Fruit fly (Drosophila melanogaster) whole organism, wandering third instar larva: Measurements from ENCODE around the gene CG14787.

Source experiments
- CG32264 ChIP-seq: fragments of 200-800 bp; sonication (Bioruptor generic); optimal IDR thresholded peaks from 2 replicates; lab custom pipeline; 2016; ENCODE audit warnings: missing biosample characterization, missing genetic modification characterization
- Dfd ChIP-seq: fragments of >200 bp; optimal IDR thresholded peaks from 2 replicates; lab custom pipeline; 2017; ENCODE audit warnings: missing biosample characterization, missing genetic modification characterization
- Dif ChIP-seq: fragments of 200-275, 200-300 bp; sonication (Bioruptor generic); optimal IDR thresholded peaks from 2 replicates; lab custom pipeline; 2018; ENCODE audit warnings: missing biosample characterization, missing genetic modification characterization; ENCODE audit not compliant: partially characterized antibody
- HLH106 ChIP-seq: fragments of 200-800 bp; optimal IDR thresholded peaks from 3 replicates; lab custom pipeline; 2019; ENCODE audit warnings: missing biosample characterization, mild to moderate bottlenecking, missing genetic modification characterization, moderate library complexity
- Hr78 ChIP-seq: fragments of >200 bp; optimal IDR thresholded peaks from 2 replicates; lab custom pipeline; 2017; ENCODE audit warnings: missing biosample characterization, missing genetic modification characterization
- Hr83 ChIP-seq: fragments of 200-300 bp; sonication (Bioruptor generic); optimal IDR thresholded peaks from 2 replicates; lab custom pipeline; 2016; ENCODE audit warnings: missing biosample characterization, mild to moderate bottlenecking, missing genetic modification characterization, moderate library complexity; ENCODE audit not compliant: poor library complexity, severe bottlenecking
- Jra ChIP-seq: sonication (Bioruptor generic); optimal IDR thresholded peaks from 2 replicates; lab custom pipeline; 2016; ENCODE audit warnings: missing biosample characterization, missing genetic modification characterization
- Rel ChIP-seq, 2 experiments: fragments of 200-800 bp; sonication (Bioruptor generic) in 1 of 2; optimal IDR thresholded peaks; 2 replicates in 1 of 2; 3 replicates in 1 of 2; lab custom pipeline; 2016 to 2019; ENCODE audit warnings: mild to moderate bottlenecking in 2 of 2, missing biosample characterization in 2 of 2, missing genetic modification characterization in 2 of 2, moderate library complexity in 1 of 2
- Sp1 ChIP-seq: fragments of 200-800 bp; sonication (Bioruptor generic); optimal IDR thresholded peaks from 3 replicates; lab custom pipeline; 2019; ENCODE audit warnings: missing biosample characterization, mild to moderate bottlenecking, missing genetic modification characterization, moderate library complexity
- Vsx2 ChIP-seq: fragments of 200-300, 225-300 bp; sonication (Bioruptor generic); optimal IDR thresholded peaks from 2 replicates; lab custom pipeline; 2018; ENCODE audit warnings: missing biosample characterization, missing genetic modification characterization; ENCODE audit not compliant: partially characterized antibody
- br ChIP-seq: fragments of 200-800 bp; sonication (Bioruptor generic); optimal IDR thresholded peaks from 2 replicates; lab custom pipeline; 2016; ENCODE audit warnings: missing biosample characterization, missing genetic modification characterization
- dl ChIP-seq, 2 experiments: fragments of 175-275, 200-275 bp in 1 of 2; fragments of 200-275 bp in 1 of 2; sonication (Bioruptor generic); optimal IDR thresholded peaks; lab custom pipeline; 2018; ENCODE audit warnings: mild to moderate bottlenecking in 2 of 2, missing biosample characterization in 2 of 2, missing genetic modification characterization in 2 of 2, moderate library complexity in 2 of 2; ENCODE audit not compliant: partially characterized antibody in 2 of 2, insufficient read depth in 1 of 2
- dmrt93B ChIP-seq: fragments of 200-800 bp; sonication (Bioruptor generic); optimal IDR thresholded peaks from 2 replicates; lab custom pipeline; 2018; ENCODE audit warnings: missing biosample characterization, mild to moderate bottlenecking, missing genetic modification characterization
- dsf ChIP-seq: sonication (Bioruptor generic); optimal IDR thresholded peaks from 2 replicates; lab custom pipeline; 2016; ENCODE audit warnings: missing biosample characterization, missing genetic modification characterization, borderline replicate concordance
- ey ChIP-seq: fragments of 200-800 bp; sonication (Bioruptor generic); optimal IDR thresholded peaks from 2 replicates; lab custom pipeline; 2016; ENCODE audit warnings: missing biosample characterization, missing genetic modification characterization
- foxo ChIP-seq, 2 experiments: fragments of 200-800 bp; sonication (Bioruptor generic); optimal IDR thresholded peaks; 2 replicates in 1 of 2; 3 replicates in 1 of 2; lab custom pipeline; 2016 to 2017; ENCODE audit warnings: missing biosample characterization in 2 of 2, missing genetic modification characterization in 2 of 2
- fru ChIP-seq: fragments of 200-800 bp; sonication (Bioruptor generic); optimal IDR thresholded peaks from 3 replicates; lab custom pipeline; 2016; ENCODE audit warnings: missing biosample characterization, mild to moderate bottlenecking, missing genetic modification characterization
- h ChIP-seq: fragments of 200-800 bp; sonication (Bioruptor generic); optimal IDR thresholded peaks from 3 replicates; lab custom pipeline; 2016; ENCODE audit warnings: missing biosample characterization, mild to moderate bottlenecking, missing genetic modification characterization
- lola ChIP-seq: fragments of >200 bp; optimal IDR thresholded peaks from 2 replicates; lab custom pipeline; 2017; ENCODE audit warnings: missing biosample characterization, missing genetic modification characterization
- psq ChIP-seq: fragments of 200-800 bp; sonication (Bioruptor generic); optimal IDR thresholded peaks from 3 replicates; lab custom pipeline; 2017; ENCODE audit warnings: missing biosample characterization, mild to moderate bottlenecking, missing genetic modification characterization, moderate library complexity
- usp ChIP-seq: fragments of >200 bp; optimal IDR thresholded peaks from 2 replicates; lab custom pipeline; 2017; ENCODE audit warnings: missing biosample characterization, missing genetic modification characterization
- woc ChIP-seq: sonication (Bioruptor generic); optimal IDR thresholded peaks from 2 replicates; lab custom pipeline; 2016; ENCODE audit warnings: missing biosample characterization, mild to moderate bottlenecking, missing genetic modification characterization

CG14787 gene

DNA sequence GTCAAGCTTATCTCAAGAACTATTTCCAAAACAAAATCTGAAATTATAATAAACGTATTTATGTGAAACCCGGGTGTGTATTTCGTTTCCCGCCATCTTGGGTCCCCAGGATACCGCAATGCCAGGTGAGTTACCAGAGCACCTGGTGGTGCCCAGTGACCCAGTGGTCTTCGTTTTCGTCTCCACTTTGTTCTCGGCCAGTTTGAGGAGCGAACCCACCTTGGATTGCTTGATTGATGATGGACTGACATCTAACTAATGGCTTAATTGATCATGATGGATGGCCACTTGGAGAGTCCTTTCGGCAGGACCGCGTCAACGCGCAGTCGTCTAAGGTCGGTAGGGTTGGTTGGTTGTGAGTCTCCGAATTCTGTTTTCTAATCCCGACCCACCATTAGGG lies 9.3 kb downstream of the CG14787 start, which contains the start of gene Gr2a:
Gene Gr2a (plus strand): TSS at position 301 of the 400 bp plus-strand sequence.
- TF ChIP-seq Vsx2 (GFP tag; lab: Kevin White, UChicago) = no peak
- TF ChIP-seq Rel (GFP tag; optimal IDR thresholded peaks at IDR 0.05; lab: Kevin White, UChicago) = no peak
- TF ChIP-seq Rel (tag; optimal IDR thresholded peaks at IDR 0.05; lab: Kevin White, UChicago) = no peak
- TF ChIP-seq dsf (GFP tag; lab: Kevin White, UChicago) = no peak
- TF ChIP-seq dmrt93B = no peak
- TF ChIP-seq Jra (GFP tag; lab: Kevin White, UChicago) = no peak
- TF ChIP-seq usp (GFP tag; lab: Kevin White, UChicago) = no peak
- no peak for TF ChIP-seq Dif (GFP tag; lab: Kevin White, UChicago)

DNA sequence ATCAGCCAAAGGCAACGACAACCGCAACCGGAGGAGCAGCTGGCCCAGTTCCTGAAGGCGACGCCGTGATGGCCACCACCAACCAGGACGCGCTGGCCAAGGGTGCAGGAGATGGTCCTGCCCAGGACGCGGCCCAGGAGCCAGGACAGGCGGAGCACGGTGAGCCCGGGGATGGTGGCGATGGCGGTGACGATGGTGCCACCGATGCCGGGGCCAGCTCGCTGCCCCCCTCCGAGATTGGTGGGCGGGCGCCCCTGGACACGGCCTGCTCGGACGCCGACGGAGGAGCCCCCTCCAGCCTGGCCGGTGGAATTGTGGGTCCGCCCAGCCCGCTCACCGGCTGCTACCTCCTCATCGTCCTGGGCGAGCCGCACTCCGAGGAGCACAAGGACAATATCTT lies 47.2 kb downstream of the CG14787 start:
- no peak for TF ChIP-seq Hr83 (GFP tag; lab: Kevin White, UChicago)
- TF ChIP-seq lola (GFP tag; lab: Kevin White, UChicago) = no peak
- peak; percentile 97 for TF ChIP-seq Dfd (GFP tag; lab: Kevin White, UChicago)

- TF ChIP-seq woc (GFP tag; lab: Kevin White, UChicago) (peak; percentile 80), Hr78 (GFP tag; lab: Kevin White, UChicago) (no peak), ey (peak; percentile 36), CG32264 (GFP tag; lab: Kevin White, UChicago) (no peak), foxo (GFP tag; optimal IDR thresholded peaks at IDR 0.05; lab: Kevin White, UChicago) (peak in 1 of 2 experiments; percentile 22), br (GFP tag; lab: Kevin White, UChicago) (peak; percentile 18), h (peak; percentile 12), Vsx2 (GFP tag; lab: Kevin White, UChicago) (peak; percentile 31), psq (GFP tag; lab: Kevin White, UChicago) (peak; percentile 8), fru (GFP tag; lab: Kevin White, UChicago) (peak; percentile 43), dl (GFP tag; optimal IDR thresholded peaks at IDR 0.05; lab: Kevin White, UChicago; ENCODE audit: insufficient read depth in 1 of 2, partially characterized antibody in 2 of 2) (no peak), Sp1 (peak; percentile 17), Rel (GFP tag; optimal IDR thresholded peaks at IDR 0.05; lab: Kevin White, UChicago) (no peak), Rel (tag; optimal IDR thresholded peaks at IDR 0.05; lab: Kevin White, UChicago) (no peak), HLH106 (tag; lab: Kevin White, UChicago) (peak; percentile 4)
Measured at dm6 chrX:1411225-1411932, 50.1 kb downstream of the CG14787 start.
